Worm (Caenorhabditis elegans): Measurements from ENCODE around the gene C12D5.10.

C12D5.10 gene

DNA sequence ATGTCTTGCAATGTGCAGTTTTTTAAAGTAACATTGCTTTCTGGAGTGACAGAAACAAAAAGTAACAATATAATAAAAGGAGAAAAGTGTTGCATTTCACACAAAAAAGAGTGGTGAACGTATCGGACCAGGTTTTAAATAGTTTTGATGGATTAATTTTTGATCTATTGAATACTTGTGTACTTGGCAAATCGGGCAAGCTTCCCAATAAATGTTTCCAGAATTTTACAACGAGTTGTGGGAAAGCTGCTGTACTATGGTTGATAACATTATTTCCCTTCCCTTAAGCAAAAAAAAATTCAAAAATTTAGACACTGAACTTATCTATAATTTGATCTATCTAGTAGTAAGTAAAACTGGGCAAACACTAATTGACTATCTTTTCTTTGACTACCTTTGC, at the start of gene C12D5.10:
TSS of gene C12D5.10 (minus strand) at position 101 of the 400 bp plus-strand sequence.
- TF ChIP-seq egl-5 (tag; optimal IDR thresholded peaks at IDR 0.05) (no peak), zag-1 (tag; optimal IDR thresholded peaks at IDR 0.05) (no peak), sea-2 (GFP tag; optimal IDR thresholded peaks at IDR 0.05) (no peak), hmg-11 (tag; optimal IDR thresholded peaks at IDR 0.05) (no peak), ceh-28 (tag; optimal IDR thresholded peaks at IDR 0.05) (no peak), ceh-9 (tag; optimal IDR thresholded peaks at IDR 0.05) (no peak), nhr-28 (tag; optimal IDR thresholded peaks at IDR 0.05) (no peak), nhr-23 (tag; optimal IDR thresholded peaks at IDR 0.05) (no peak), ztf-4 (tag; optimal IDR thresholded peaks at IDR 0.05) (no peak), pha-4 (tag; optimal IDR thresholded peaks at IDR 0.05) (no peak), elt-2 (tag; optimal IDR thresholded peaks at IDR 0.05) (no peak), mml-1 (tag; optimal IDR thresholded peaks at IDR 0.05) (no peak), jun-1 (tag; optimal IDR thresholded peaks at IDR 0.05) (no peak), fkh-2 (tag; optimal IDR thresholded peaks at IDR 0.05) (no peak), ceh-82 (tag; optimal IDR thresholded peaks at IDR 0.05) (no peak), R02D3.7 (tag; optimal IDR thresholded peaks at IDR 0.05) (no peak), ZK546.5 (tag; optimal IDR thresholded peaks at IDR 0.05) (no peak), fos-1 (tag; optimal IDR thresholded peaks at IDR 0.05) (no peak), pqm-1 (tag; optimal IDR thresholded peaks at IDR 0.05) (no peak)

DNA sequence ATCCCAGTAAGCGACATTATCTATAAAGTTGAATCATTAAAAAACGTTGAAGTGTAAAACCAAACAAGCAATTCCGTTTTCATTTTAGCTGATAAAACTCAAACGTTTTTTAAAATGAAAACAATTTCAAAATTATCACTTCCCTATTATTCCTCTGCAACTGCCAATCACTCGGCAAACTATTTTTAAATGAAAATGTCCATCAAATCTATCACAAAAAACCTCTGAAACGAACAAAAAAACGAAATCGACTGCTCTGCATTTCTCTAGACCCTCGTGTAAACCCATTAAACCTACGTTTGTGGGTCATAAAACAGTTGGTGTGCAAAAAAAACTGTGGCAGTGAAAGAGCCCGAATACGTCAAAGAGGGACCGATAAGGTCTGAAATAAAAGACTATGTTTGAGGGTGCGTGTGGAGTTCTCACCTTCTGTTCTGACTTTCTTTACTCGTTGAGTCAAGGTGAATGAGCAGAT, 49.2 kb upstream of the C12D5.10 start, which contains the start of gene fbxl-5:
TSS of gene fbxl-5 (plus strand) at position 425 of the 475 bp plus-strand sequence.
- TF ChIP-seq nhr-12 (tag; optimal IDR thresholded peaks at IDR 0.05), result no peak
- no peak for TF ChIP-seq nhr-28 (tag; optimal IDR thresholded peaks at IDR 0.05)
- no peak for TF ChIP-seq elt-2 (tag; optimal IDR thresholded peaks at IDR 0.05)
- no peak for TF ChIP-seq nhr-237 (tag; optimal IDR thresholded peaks at IDR 0.05)
- no peak for TF ChIP-seq egl-27 (tag; optimal IDR thresholded peaks at IDR 0.05)
- no peak for TF ChIP-seq nhr-25 (tag; optimal IDR thresholded peaks at IDR 0.05)
- no peak for TF ChIP-seq fkh-10 (GFP tag; optimal IDR thresholded peaks at IDR 0.05)
- no peak for TF ChIP-seq nhr-77 (tag; optimal IDR thresholded peaks at IDR 0.05)
- no peak for TF ChIP-seq ceh-9 (tag; optimal IDR thresholded peaks at IDR 0.05)
- TF ChIP-seq mdl-1 (tag; optimal IDR thresholded peaks at IDR 0.05), result no peak
- TF ChIP-seq nhr-43 (tag; optimal IDR thresholded peaks at IDR 0.05; ENCODE audit: poor library complexity, severe bottlenecking), result no peak
- TF ChIP-seq tbx-2 (tag; optimal IDR thresholded peaks at IDR 0.05), result no peak
- no peak for TF ChIP-seq nhr-76 (tag; optimal IDR thresholded peaks at IDR 0.05)
- TF ChIP-seq aly-2 (tag; optimal IDR thresholded peaks at IDR 0.05), result no peak
- TF ChIP-seq ceh-16 (tag; optimal IDR thresholded peaks at IDR 0.05), result no peak
- TF ChIP-seq sea-2 (GFP tag; optimal IDR thresholded peaks at IDR 0.05), result no peak
- TF ChIP-seq elt-3 (tag; optimal IDR thresholded peaks at IDR 0.05), result no peak
- no peak for TF ChIP-seq zag-1 (tag; optimal IDR thresholded peaks at IDR 0.05)

DNA sequence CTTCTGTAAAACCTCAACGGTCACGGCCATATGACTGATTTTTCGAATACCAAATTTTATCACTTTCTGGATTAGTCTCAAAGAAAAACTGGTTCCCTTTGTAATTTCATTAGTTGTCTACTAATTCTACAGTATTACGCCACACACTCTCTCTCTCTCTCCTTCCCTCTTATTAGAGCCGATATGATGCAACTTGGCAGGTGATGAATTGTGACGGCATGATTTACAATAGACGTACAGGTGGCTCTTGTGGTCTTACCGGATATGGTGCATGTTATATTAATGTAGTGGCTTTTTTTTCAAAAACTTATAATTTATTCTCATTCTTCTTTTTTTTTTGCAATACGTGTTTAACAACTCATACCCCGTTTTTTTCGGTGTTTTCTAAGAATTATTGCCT, 48.6 kb upstream of the C12D5.10 start:
- TF ChIP-seq fkh-10 (GFP tag; optimal IDR thresholded peaks at IDR 0.05) (no peak), nhr-76 (tag; optimal IDR thresholded peaks at IDR 0.05) (no peak), hmg-11 (tag; optimal IDR thresholded peaks at IDR 0.05) (no peak), unc-62 (GFP tag; optimal IDR thresholded peaks at IDR 0.05) (no peak)

DNA sequence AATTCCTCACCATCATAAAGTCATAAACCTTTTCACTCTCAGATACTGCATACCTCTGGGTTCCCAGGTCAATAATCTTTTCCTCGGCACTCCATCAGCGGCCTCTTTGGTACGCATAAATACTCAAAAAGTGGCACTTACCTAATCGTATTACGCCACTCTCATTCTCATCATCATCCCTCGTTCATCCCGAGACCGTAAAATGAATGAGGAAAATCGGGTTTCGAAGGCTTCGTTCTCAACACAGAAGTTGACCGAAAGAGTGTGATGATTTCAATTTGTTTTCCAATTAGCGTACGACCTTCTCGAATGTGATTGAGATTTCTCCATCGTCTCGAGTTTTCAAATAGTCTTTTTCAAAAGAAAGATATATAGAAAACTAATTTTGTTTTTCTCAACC, 46.7 kb upstream of the C12D5.10 start:
- TF ChIP-seq fkh-10 (GFP tag; optimal IDR thresholded peaks at IDR 0.05) (no peak), elt-2 (tag; optimal IDR thresholded peaks at IDR 0.05) (no peak), fkh-2 (tag; optimal IDR thresholded peaks at IDR 0.05) (no peak), snpc-4 (tag; optimal IDR thresholded peaks at IDR 0.05) (no peak), unc-39 (tag; optimal IDR thresholded peaks at IDR 0.05) (no peak), nhr-12 (tag; optimal IDR thresholded peaks at IDR 0.05) (no peak), nhr-237 (tag; optimal IDR thresholded peaks at IDR 0.05) (no peak), nhr-25 (tag; optimal IDR thresholded peaks at IDR 0.05) (no peak), nhr-28 (tag; optimal IDR thresholded peaks at IDR 0.05) (no peak), egl-27 (tag; optimal IDR thresholded peaks at IDR 0.05) (no peak), pqm-1 (tag; optimal IDR thresholded peaks at IDR 0.05) (no peak), elt-1 (tag; optimal IDR thresholded peaks at IDR 0.05) (no peak), elt-3 (tag; optimal IDR thresholded peaks at IDR 0.05) (no peak), pha-4 (tag; optimal IDR thresholded peaks at IDR 0.05) (no peak), sea-2 (GFP tag; optimal IDR thresholded peaks at IDR 0.05) (no peak), lin-15B (tag; optimal IDR thresholded peaks at IDR 0.05) (no peak), ztf-11 (tag; optimal IDR thresholded peaks at IDR 0.05) (no peak)

Measured in whole organism, L3 larva.